Worm (Caenorhabditis elegans) whole organism, L4 larva: ENCODE data around the gene W09D10.5.

Source experiments
- F10B5.3 ChIP-seq: sonication (generic microtip); optimal IDR thresholded peaks from 2 replicates; lab custom pipeline; 2016; ENCODE audit warnings: mild to moderate bottlenecking, missing genetic modification characterization, missing compliant biosample characterization
- Y48G9A.11 ChIP-seq: fragments of 200-800 bp; sonication (Bioruptor generic); IDR thresholded peaks from 2 replicates; pipeline ENCODE4 v1.3.6; 2022; ENCODE audit warnings: missing genetic modification reagents, missing genetic modification characterization, missing compliant biosample characterization
- Y75B8A.6 ChIP-seq: fragments of 200-800 bp; sonication (Bioruptor generic); IDR thresholded peaks from 2 replicates; pipeline ENCODE4 v1.3.6; 2022; ENCODE audit warnings: missing genetic modification reagents, missing genetic modification characterization, missing compliant biosample characterization
- ZK337.2 ChIP-seq: fragments of 200-800 bp; sonication (Bioruptor generic); IDR thresholded peaks from 2 replicates; pipeline ENCODE4 v1.3.6; 2022; ENCODE audit warnings: missing genetic modification reagents, missing genetic modification characterization, missing compliant biosample characterization
- ZK546.5 ChIP-seq, 2 experiments: sonication (generic microtip); optimal IDR thresholded peaks; 2 replicates each; lab custom pipeline; 2017; ENCODE audit warnings: missing biosample characterization in 2 of 2, missing genetic modification characterization in 2 of 2
- aha-1 ChIP-seq: fragments of 150-350 bp; peaks from one replicate; lab custom pipeline; 2014; ENCODE audit warnings: missing biosample characterization, missing genetic modification characterization
- arid-1 ChIP-seq: fragments of 200-800 bp; sonication (Bioruptor generic); conservative IDR thresholded peaks from 2 replicates; pipeline ENCODE4 v1.3.6; 2022; ENCODE audit warnings: missing genetic modification reagents, missing genetic modification characterization, missing compliant biosample characterization
- attf-4 ChIP-seq: sonication (generic microtip); optimal IDR thresholded peaks from 3 replicates; lab custom pipeline; 2017; ENCODE audit warnings: missing biosample characterization, missing genetic modification characterization
- ceh-20 ChIP-seq: fragments of 200-800 bp; sonication (Bioruptor generic); IDR thresholded peaks from 2 replicates; pipeline ENCODE4 v1.3.6; 2022; ENCODE audit warnings: missing genetic modification reagents, missing genetic modification characterization, missing compliant biosample characterization
- ceh-82 ChIP-seq: sonication (generic microtip); optimal IDR thresholded peaks from 2 replicates; lab custom pipeline; 2017; ENCODE audit warnings: missing biosample characterization, missing genetic modification characterization
- cey-2 ChIP-seq: sonication (generic microtip); optimal IDR thresholded peaks from 3 replicates; lab custom pipeline; 2017; ENCODE audit warnings: missing genetic modification characterization, mild to moderate bottlenecking, missing compliant biosample characterization, antibody characterized with exemption, borderline replicate concordance; ENCODE audit not compliant: insufficient read depth
- ctbp-1 ChIP-seq: fragments of 200-800 bp; sonication (Bioruptor generic); IDR thresholded peaks from 2 replicates; pipeline ENCODE4 v1.3.6; 2022; ENCODE audit warnings: missing genetic modification reagents, missing genetic modification characterization, missing compliant biosample characterization
- daf-16 ChIP-seq, 3 experiments: sonication (generic microtip); optimal IDR thresholded peaks; 2 replicates each; lab custom pipeline; 2016 to 2017; ENCODE audit warnings: missing genetic modification characterization in 3 of 3, missing genetic modification reagents in 3 of 3, mild to moderate bottlenecking in 2 of 3, missing compliant biosample characterization in 2 of 3, missing biosample characterization in 1 of 3, moderate library complexity in 1 of 3
- daf-8 ChIP-seq: fragments of 200-800 bp; sonication (Bioruptor generic); IDR thresholded peaks from 2 replicates; pipeline ENCODE4 v1.3.6; 2022; ENCODE audit warnings: missing genetic modification characterization, missing compliant biosample characterization
- dmd-6 ChIP-seq: fragments of 200-800 bp; sonication (Bioruptor generic); IDR thresholded peaks from 2 replicates; pipeline ENCODE4 v1.3.6; 2022; ENCODE audit warnings: missing genetic modification reagents, missing genetic modification characterization, missing compliant biosample characterization
- dmd-8 ChIP-seq: fragments of 200-800 bp; sonication (Bioruptor generic); IDR thresholded peaks from 2 replicates; pipeline ENCODE4 v1.3.6; 2022; ENCODE audit warnings: missing genetic modification characterization, missing compliant biosample characterization
- dmd-9 ChIP-seq: fragments of 200-800 bp; sonication (Bioruptor generic); IDR thresholded peaks from 2 replicates; pipeline ENCODE4 v1.3.6; 2022; ENCODE audit warnings: missing genetic modification reagents, missing genetic modification characterization, missing compliant biosample characterization
- dpl-1 ChIP-seq: fragments of 150-350 bp; optimal IDR thresholded peaks from 2 replicates; lab custom pipeline; 2014; ENCODE audit warnings: missing biosample characterization, missing genetic modification reagents, missing genetic modification characterization
- duxl-1 ChIP-seq: sonication (generic microtip); optimal IDR thresholded peaks from 2 replicates; lab custom pipeline; 2016; ENCODE audit warnings: mild to moderate bottlenecking, missing genetic modification characterization, moderate library complexity, missing compliant biosample characterization; ENCODE audit not compliant: poor library complexity
- dve-1 ChIP-seq: sonication (generic microtip); optimal IDR thresholded peaks from 2 replicates; lab custom pipeline; 2017; ENCODE audit warnings: antibody characterized with exemption, mild to moderate bottlenecking, missing genetic modification characterization, missing compliant biosample characterization; ENCODE audit not compliant: insufficient read depth
- egl-43 ChIP-seq: fragments of 200-800 bp; sonication (Bioruptor generic); IDR thresholded peaks from 2 replicates; pipeline ENCODE4 v1.3.6; 2022; ENCODE audit warnings: missing genetic modification reagents, missing genetic modification characterization, missing compliant biosample characterization
- fos-1 ChIP-seq: fragments of 150-350 bp; optimal IDR thresholded peaks from 2 replicates; lab custom pipeline; 2014; ENCODE audit warnings: missing biosample characterization, missing genetic modification characterization
- hlh-11 ChIP-seq: fragments of 200-800 bp; sonication (Bioruptor generic); optimal IDR thresholded peaks from 2 replicates; lab custom pipeline; 2018; ENCODE audit warnings: mild to moderate bottlenecking, missing genetic modification characterization, missing compliant biosample characterization
- hmg-1.1 ChIP-seq: fragments of 200-800 bp; sonication (Bioruptor generic); IDR thresholded peaks from 2 replicates; pipeline ENCODE4 v1.3.6; 2022; ENCODE audit warnings: missing genetic modification reagents, missing genetic modification characterization, missing compliant biosample characterization
- lin-15B ChIP-seq: fragments of 150-350 bp; sonication (generic microtip); optimal IDR thresholded peaks from 3 replicates; lab custom pipeline; 2014; ENCODE audit warnings: missing biosample characterization, missing genetic modification characterization
- lsy-2 ChIP-seq, 2 experiments: fragments of 150-350 bp in 1 of 2; sonication (generic microtip) in 1 of 2; optimal IDR thresholded peaks; 2 replicates each; lab custom pipeline; 2014 to 2017; ENCODE audit warnings: missing biosample characterization in 2 of 2, missing genetic modification characterization in 2 of 2
- madf-9 ChIP-seq: fragments of 200-800 bp; sonication (Bioruptor generic); conservative IDR thresholded peaks from 2 replicates; pipeline ENCODE4 v1.3.6; 2022; ENCODE audit warnings: missing genetic modification reagents, missing genetic modification characterization, missing compliant biosample characterization
- mdl-1 ChIP-seq, 2 experiments: fragments of 150-350 bp in 1 of 2; sonication (generic microtip) in 1 of 2; optimal IDR thresholded peaks; 2 replicates each; lab custom pipeline; 2014 to 2017; ENCODE audit warnings: missing biosample characterization in 2 of 2, missing genetic modification characterization in 2 of 2
- mdt-29 ChIP-seq: fragments of 200-800 bp; sonication (Bioruptor generic); IDR thresholded peaks from 2 replicates; pipeline ENCODE4 v1.3.6; 2022; ENCODE audit warnings: missing genetic modification reagents, missing genetic modification characterization, missing compliant biosample characterization
- mes-2 ChIP-seq: sonication (generic microtip); optimal IDR thresholded peaks from 2 replicates; lab custom pipeline; 2016; ENCODE audit warnings: missing genotype, mild to moderate bottlenecking, missing genetic modification characterization, missing compliant biosample characterization; ENCODE audit not compliant: poor library complexity, severe bottlenecking
- mxl-3 ChIP-seq: fragments of 200-800 bp; sonication (Bioruptor generic); optimal IDR thresholded peaks from 2 replicates; lab custom pipeline; 2018; ENCODE audit warnings: mild to moderate bottlenecking, missing genetic modification characterization, missing compliant biosample characterization
- nhr-10 ChIP-seq: fragments of 150-350 bp; optimal IDR thresholded peaks from 2 replicates; lab custom pipeline; 2014; ENCODE audit warnings: missing biosample characterization, missing genetic modification characterization
- nhr-102 ChIP-seq: sonication (generic microtip); optimal IDR thresholded peaks from 2 replicates; lab custom pipeline; 2016; ENCODE audit warnings: mild to moderate bottlenecking, missing genetic modification characterization, moderate library complexity, missing compliant biosample characterization
- nhr-111 ChIP-seq: fragments of 200-800 bp; sonication (Bioruptor generic); optimal IDR thresholded peaks from 2 replicates; lab custom pipeline; 2018; ENCODE audit warnings: mild to moderate bottlenecking, missing genetic modification characterization, missing compliant biosample characterization
- nhr-237 ChIP-seq: sonication (generic microtip); optimal IDR thresholded peaks from 2 replicates; lab custom pipeline; 2017; ENCODE audit warnings: missing biosample characterization, missing genetic modification characterization
- nhr-25 ChIP-seq: sonication (generic microtip); optimal IDR thresholded peaks from 2 replicates; lab custom pipeline; 2017; ENCODE audit warnings: missing genetic modification characterization, mild to moderate bottlenecking, missing compliant biosample characterization, antibody characterized with exemption, moderate library complexity, borderline replicate concordance; ENCODE audit not compliant: insufficient read depth
- nhr-28 ChIP-seq: fragments of 150-350 bp; optimal IDR thresholded peaks from 2 replicates; lab custom pipeline; 2014; ENCODE audit warnings: missing biosample characterization, missing genetic modification characterization
- nhr-41 ChIP-seq: fragments of 200-800 bp; sonication (Bioruptor generic); IDR thresholded peaks from 2 replicates; pipeline ENCODE4 v1.3.6; 2022; ENCODE audit warnings: missing genetic modification reagents, missing genetic modification characterization, missing compliant biosample characterization
- nhr-48 ChIP-seq: sonication (generic microtip); optimal IDR thresholded peaks from 2 replicates; lab custom pipeline; 2016; ENCODE audit warnings: mild to moderate bottlenecking, missing genetic modification characterization, missing compliant biosample characterization
- nhr-6 ChIP-seq: fragments of 150-350 bp; optimal IDR thresholded peaks from 2 replicates; lab custom pipeline; 2014; ENCODE audit warnings: missing biosample characterization, missing genetic modification characterization
- nhr-76 ChIP-seq: fragments of 150-350 bp; optimal IDR thresholded peaks from 2 replicates; lab custom pipeline; 2014; ENCODE audit warnings: missing biosample characterization, missing genetic modification characterization
- php-3 ChIP-seq: fragments of 200-800 bp; sonication (Bioruptor generic); IDR thresholded peaks from 2 replicates; pipeline ENCODE4 v1.3.6; 2022; ENCODE audit warnings: missing genetic modification reagents, missing genetic modification characterization, missing compliant biosample characterization
- pqm-1 ChIP-seq: sonication (generic microtip); optimal IDR thresholded peaks from 2 replicates; lab custom pipeline; 2017; ENCODE audit warnings: missing biosample characterization, missing genetic modification characterization
- rbr-2 ChIP-seq: sonication (generic microtip); optimal IDR thresholded peaks from 2 replicates; lab custom pipeline; 2016; ENCODE audit warnings: missing genotype, missing genetic modification characterization, missing compliant biosample characterization
- tra-1 ChIP-seq: fragments of 200-800 bp; sonication (Bioruptor generic); IDR thresholded peaks from 2 replicates; pipeline ENCODE4 v1.3.6; 2022; ENCODE audit warnings: missing genetic modification reagents, missing genetic modification characterization, missing compliant biosample characterization
- unc-39 ChIP-seq: sonication (generic microtip); optimal IDR thresholded peaks from 2 replicates; lab custom pipeline; 2017; ENCODE audit warnings: missing biosample characterization, missing genetic modification characterization
- vab-7 ChIP-seq: fragments of 200-800 bp; sonication (Bioruptor generic); IDR thresholded peaks from 2 replicates; pipeline ENCODE4 v1.3.6; 2022; ENCODE audit warnings: missing genetic modification reagents, missing genetic modification characterization, missing compliant biosample characterization
- zfp-3 ChIP-seq: fragments of 200-800 bp; sonication (Bioruptor generic); conservative IDR thresholded peaks from 2 replicates; pipeline ENCODE4 v1.3.6; 2022; ENCODE audit warnings: missing genetic modification reagents, missing genetic modification characterization, missing compliant biosample characterization

Gene W09D10.5

ce11 chrIII:10720170-10720569, 8.8 kb upstream of the W09D10.5 start (continued):
- TF ChIP-seq lin-15B (tag; lab: Kevin White, UChicago) (no peak), madf-9 (GFP tag; lab: Robert Waterston, UW) (peak; percentile 54; the same call in 1 of the 2 replicates), nhr-111 (GFP tag; lab: Kevin White, UChicago) (no peak), mdt-29 (GFP tag; lab: Robert Waterston, UW) (peak; percentile 72; the same call in 1 of the 2 replicates), ceh-20 (GFP tag; lab: Robert Waterston, UW) (peak; percentile 79), F10B5.3 (no peak), dmd-9 (GFP tag; lab: Robert Waterston, UW) (no peak), cey-2 (no peak), zfp-3 (GFP tag; lab: Robert Waterston, UW) (peak; percentile 68; the same call in 1 of the 2 replicates), ctbp-1 (GFP tag; lab: Robert Waterston, UW) (peak; percentile 78), aha-1 (tag; lab: Kevin White, UChicago) (no peak), dpl-1 (peak; percentile 52), nhr-25 (tag; lab: Kevin White, UChicago) (peak; percentile 56), nhr-6 (tag; lab: Kevin White, UChicago) (peak; percentile 17), dmd-8 (no peak)

DNA sequence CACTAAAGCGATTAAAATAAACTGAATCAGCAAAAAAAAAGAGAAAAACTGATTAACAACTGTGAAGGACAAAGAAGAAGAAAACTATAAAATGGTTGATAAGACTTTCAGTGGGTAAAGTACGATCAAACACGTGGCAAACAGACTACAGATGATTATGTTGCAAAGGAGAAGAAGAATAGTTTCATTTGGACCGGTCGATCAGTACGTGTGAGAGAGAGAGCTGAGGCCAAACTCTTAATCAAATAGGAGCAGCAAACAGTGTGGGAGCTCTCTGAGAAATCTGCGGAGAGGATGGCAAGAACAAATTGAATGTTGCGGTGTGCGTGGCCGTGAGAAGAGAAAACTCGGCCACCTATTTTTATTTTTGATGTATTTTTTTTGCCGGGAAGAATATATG, 7.7 kb upstream of the W09D10.5 start:
- no peak for TF ChIP-seq ZK546.5 (tag; optimal IDR thresholded peaks at IDR 0.05; lab: Kevin White, UChicago)
- no peak for TF ChIP-seq rbr-2
- peak; percentile 68 for TF ChIP-seq dve-1 (tag; lab: Kevin White, UChicago)
- TF ChIP-seq tra-1 (GFP tag; lab: Robert Waterston, UW), result 0 out of 2 replicates have a peak, but pooled peaks have one; percentile 33
- TF ChIP-seq madf-9 (GFP tag; lab: Robert Waterston, UW), result no peak
- no peak for TF ChIP-seq daf-8
- no peak for TF ChIP-seq ZK337.2
- TF ChIP-seq ceh-82 (tag; lab: Kevin White, UChicago), result no peak
- no peak for TF ChIP-seq nhr-102 (tag; lab: Kevin White, UChicago)
- no peak for TF ChIP-seq nhr-237 (tag; lab: Kevin White, UChicago)
- TF ChIP-seq duxl-1 (tag; lab: Kevin White, UChicago), result peak; percentile 9
- TF ChIP-seq php-3 (GFP tag; lab: Robert Waterston, UW), result no peak; the same call in 1 of the 2 replicates
- TF ChIP-seq mdl-1 (tag; optimal IDR thresholded peaks at IDR 0.05; lab: Kevin White, UChicago), result peak in 1 of 2 experiments; percentile 69
- TF ChIP-seq egl-43, result no peak
- no peak for TF ChIP-seq nhr-41
- TF ChIP-seq dmd-6 (GFP tag; lab: Robert Waterston, UW), result peak; percentile 62
- no peak for TF ChIP-seq daf-16 (GFP tag; optimal IDR thresholded peaks at IDR 0.05; lab: Kevin White, UChicago)
- peak; percentile 22 for TF ChIP-seq daf-16 (tag; optimal IDR thresholded peaks at IDR 0.05; lab: Kevin White, UChicago)
- TF ChIP-seq vab-7, result no peak
- peak; percentile 79 for TF ChIP-seq nhr-28 (tag; lab: Kevin White, UChicago)
- peak; percentile 43 for TF ChIP-seq pqm-1
- no peak for TF ChIP-seq attf-4 (tag; lab: Kevin White, UChicago)
- no peak for TF ChIP-seq Y48G9A.11 (GFP tag; lab: Robert Waterston, UW)
- TF ChIP-seq ceh-20 (GFP tag; lab: Robert Waterston, UW), result no peak
- no peak for TF ChIP-seq hmg-1.1
- 0 out of 2 replicates have a peak, but pooled peaks have one; percentile 57 for TF ChIP-seq Y75B8A.6
- TF ChIP-seq nhr-25 (tag; lab: Kevin White, UChicago), result no peak
- peak; percentile 12 for TF ChIP-seq nhr-48
- no peak for TF ChIP-seq nhr-111 (GFP tag; lab: Kevin White, UChicago)
- peak; percentile 56 for TF ChIP-seq mxl-3 (GFP tag; lab: Kevin White, UChicago)
- TF ChIP-seq nhr-10 (tag; lab: Kevin White, UChicago), result peak; percentile 31
- peak; percentile 40 for TF ChIP-seq mes-2 (tag; lab: Kevin White, UChicago)
- peak; percentile 86 for TF ChIP-seq hlh-11 (tag; lab: Kevin White, UChicago)
- TF ChIP-seq nhr-76 (tag; lab: Kevin White, UChicago), result no peak
- TF ChIP-seq unc-39 (tag; lab: Kevin White, UChicago), result no peak
- no peak for TF ChIP-seq ctbp-1 (GFP tag; lab: Robert Waterston, UW)
- no peak for TF ChIP-seq fos-1 (tag; lab: Kevin White, UChicago)
- peak in 1 of 2 experiments; percentile 21 for TF ChIP-seq lsy-2 (tag; optimal IDR thresholded peaks at IDR 0.05; lab: Kevin White, UChicago)
- 0 out of 2 replicates have a peak, but pooled peaks have one; percentile 27 for TF ChIP-seq arid-1 (GFP tag; lab: Robert Waterston, UW)
